Fruit fly (Drosophila melanogaster) whole organism, prepupa: ENCODE data around the gene CG17786.
A peak's percentile ranks its signal among the peaks of the same experiment; 100 is the strongest.

Experiments used
- CG10631 ChIP-seq: fragments of 200-800 bp; sonication (Bioruptor generic); optimal IDR thresholded peaks from 2 replicates; lab custom pipeline; 2016; ENCODE audit warnings: missing biosample characterization, missing genetic modification characterization
- CG10669 ChIP-seq: fragments of 200-800 bp; sonication (Bioruptor generic); optimal IDR thresholded peaks from 3 replicates; lab custom pipeline; 2018; ENCODE audit warnings: missing biosample characterization, mild to moderate bottlenecking, missing genetic modification characterization, moderate library complexity
- CG11294 ChIP-seq: fragments of 200-800 bp; sonication (Bioruptor generic); IDR thresholded peaks from 2 replicates; pipeline ENCODE4 v1.3.6; 2022; ENCODE audit warnings: missing biosample characterization, missing genetic modification characterization
- CG11762 ChIP-seq: fragments of 200-800 bp; sonication (Bioruptor generic); optimal IDR thresholded peaks from 3 replicates; lab custom pipeline; 2016; ENCODE audit warnings: missing biosample characterization, missing genetic modification characterization; ENCODE audit not compliant: insufficient read depth
- CG11902 ChIP-seq: fragments of 200-800 bp; sonication (Bioruptor generic); optimal IDR thresholded peaks from 3 replicates; lab custom pipeline; 2016; ENCODE audit warnings: missing biosample characterization, missing genetic modification characterization
- CG15336 ChIP-seq: fragments of 200-800 bp; sonication (Bioruptor generic); IDR thresholded peaks from 2 replicates; pipeline ENCODE4 v1.3.6; 2022; ENCODE audit warnings: missing biosample characterization, missing genetic modification characterization
- CG1621 ChIP-seq: fragments of 200-800 bp; sonication (Bioruptor generic); optimal IDR thresholded peaks from 3 replicates; lab custom pipeline; 2018; ENCODE audit warnings: missing biosample characterization, mild to moderate bottlenecking, missing genetic modification characterization
- CG16779 ChIP-seq: fragments of 200-800 bp; sonication (Bioruptor generic); optimal IDR thresholded peaks from 3 replicates; lab custom pipeline; 2017; ENCODE audit warnings: missing biosample characterization, mild to moderate bottlenecking, missing genetic modification characterization
- CG31627 ChIP-seq: fragments of 200-800 bp; sonication (Bioruptor generic); optimal IDR thresholded peaks from 3 replicates; lab custom pipeline; 2016; ENCODE audit warnings: missing biosample characterization, missing genetic modification characterization
- CG34406 ChIP-seq: fragments of 200-800 bp; sonication (Bioruptor generic); optimal IDR thresholded peaks from 3 replicates; lab custom pipeline; 2016; ENCODE audit warnings: missing biosample characterization, missing genetic modification characterization
- CG3919 ChIP-seq: fragments of 200-800 bp; sonication (Bioruptor generic); optimal IDR thresholded peaks from 3 replicates; lab custom pipeline; 2016; ENCODE audit warnings: missing biosample characterization, missing genetic modification characterization
- CG4318 ChIP-seq: fragments of 200-800 bp; sonication (Bioruptor generic); optimal IDR thresholded peaks from 3 replicates; lab custom pipeline; 2017; ENCODE audit warnings: missing biosample characterization, mild to moderate bottlenecking, missing genetic modification characterization
- CG6163 ChIP-seq: fragments of 200-800 bp; sonication (Bioruptor generic); IDR thresholded peaks from 3 replicates; pipeline ENCODE4 v1.3.6; 2022; ENCODE audit warnings: missing biosample characterization, missing genetic modification characterization
- CG6276 ChIP-seq: fragments of 200-800 bp; sonication (Bioruptor generic); optimal IDR thresholded peaks from 2 replicates; lab custom pipeline; 2017; ENCODE audit warnings: missing biosample characterization, mild to moderate bottlenecking, missing genetic modification characterization
- CG6792 ChIP-seq: fragments of 200-800 bp; sonication (Bioruptor generic); optimal IDR thresholded peaks from 3 replicates; lab custom pipeline; 2016; ENCODE audit warnings: missing biosample characterization, missing genetic modification characterization
- CG6808 ChIP-seq: fragments of 200-800 bp; sonication (Bioruptor generic); optimal IDR thresholded peaks from 3 replicates; lab custom pipeline; 2017; ENCODE audit warnings: missing biosample characterization, missing genetic modification characterization, mild to moderate bottlenecking, moderate library complexity, missing genetic modification reagents
- CG6854 ChIP-seq: fragments of 200-800 bp; sonication (Bioruptor generic); optimal IDR thresholded peaks from 2 replicates; lab custom pipeline; 2017; ENCODE audit warnings: missing biosample characterization, mild to moderate bottlenecking, missing genetic modification characterization
- CG7368 ChIP-seq: fragments of 200-800 bp; sonication (Bioruptor generic); optimal IDR thresholded peaks from 3 replicates; lab custom pipeline; 2016; ENCODE audit warnings: missing biosample characterization, missing genetic modification characterization
- CG8119 ChIP-seq: fragments of 200-800 bp; sonication (Bioruptor generic); IDR thresholded peaks from 3 replicates; pipeline ENCODE4 v1.3.6; 2022; ENCODE audit warnings: missing biosample characterization, missing genetic modification characterization
- CG8632 ChIP-seq: fragments of 200-800 bp; sonication (Bioruptor generic); optimal IDR thresholded peaks from 3 replicates; lab custom pipeline; 2016; ENCODE audit warnings: missing biosample characterization, missing genetic modification characterization
- CG9139 ChIP-seq: fragments of 200-800 bp; sonication (Bioruptor generic); optimal IDR thresholded peaks from 3 replicates; lab custom pipeline; 2017; ENCODE audit warnings: missing biosample characterization, mild to moderate bottlenecking, missing genetic modification characterization
- Eip78C ChIP-seq: fragments of 200-800 bp; sonication (Bioruptor generic); peaks from one replicate; lab custom pipeline; 2016; ENCODE audit warnings: missing biosample characterization, missing genetic modification characterization
- Ets21C ChIP-seq: fragments of 200-800 bp; sonication (Bioruptor generic); optimal IDR thresholded peaks from 3 replicates; lab custom pipeline; 2016; ENCODE audit warnings: missing biosample characterization, missing genetic modification characterization
- Ets96B ChIP-seq: fragments of 200-800 bp; optimal IDR thresholded peaks from 2 replicates; lab custom pipeline; 2019; ENCODE audit warnings: missing biosample characterization, mild to moderate bottlenecking, missing genetic modification characterization, moderate library complexity
- Gug ChIP-seq: fragments of 200-800 bp; sonication (Bioruptor generic); IDR thresholded peaks from 2 replicates; pipeline ENCODE4 v1.3.6; 2022; ENCODE audit warnings: missing biosample characterization, missing genetic modification characterization
- Hr39 ChIP-seq: fragments of 200-800 bp; sonication (Bioruptor generic); optimal IDR thresholded peaks from 2 replicates; lab custom pipeline; 2016; ENCODE audit warnings: missing biosample characterization, missing genetic modification characterization
- Hr4 ChIP-seq: fragments of 200-800 bp; sonication (Bioruptor generic); optimal IDR thresholded peaks from 3 replicates; lab custom pipeline; 2016; ENCODE audit warnings: missing biosample characterization, missing genetic modification characterization
- Lpt ChIP-seq: fragments of 200-800 bp; sonication (Bioruptor generic); optimal IDR thresholded peaks from 3 replicates; lab custom pipeline; 2016; ENCODE audit warnings: missing biosample characterization, missing genetic modification characterization
- Met ChIP-seq: fragments of 200-800 bp; sonication (Bioruptor generic); optimal IDR thresholded peaks from 3 replicates; lab custom pipeline; 2016; ENCODE audit warnings: missing biosample characterization, missing genetic modification characterization
- OdsH ChIP-seq: fragments of 200-800 bp; sonication (Bioruptor generic); optimal IDR thresholded peaks from 3 replicates; lab custom pipeline; 2016; ENCODE audit warnings: missing biosample characterization, missing genetic modification characterization
- Sox102F ChIP-seq: fragments of 200-800 bp; sonication (Bioruptor generic); optimal IDR thresholded peaks from 2 replicates; lab custom pipeline; 2016; ENCODE audit warnings: missing biosample characterization, mild to moderate bottlenecking, missing genetic modification characterization
- Sox14 ChIP-seq: fragments of 200-800 bp; sonication (Bioruptor generic); optimal IDR thresholded peaks from 3 replicates; lab custom pipeline; 2016; ENCODE audit warnings: missing biosample characterization, missing genetic modification characterization
- Sox15 ChIP-seq: fragments of 200-800 bp; sonication (Bioruptor generic); optimal IDR thresholded peaks from 3 replicates; lab custom pipeline; 2016; ENCODE audit warnings: missing biosample characterization, missing genetic modification characterization
- achi ChIP-seq: fragments of 200-800 bp; sonication (Bioruptor generic); optimal IDR thresholded peaks from 3 replicates; lab custom pipeline; 2016; ENCODE audit warnings: missing biosample characterization, missing genetic modification characterization
- dac ChIP-seq: fragments of 200-800 bp; sonication (Bioruptor generic); optimal IDR thresholded peaks from 2 replicates; lab custom pipeline; 2017; ENCODE audit warnings: missing biosample characterization, mild to moderate bottlenecking, missing genetic modification characterization
- dsx ChIP-seq: fragments of 200-800 bp; optimal IDR thresholded peaks from 3 replicates; lab custom pipeline; 2019; ENCODE audit warnings: missing biosample characterization, mild to moderate bottlenecking, missing genetic modification characterization, moderate library complexity; ENCODE audit not compliant: poor library complexity, severe bottlenecking
- esn ChIP-seq: fragments of 200-800 bp; sonication (Bioruptor generic); optimal IDR thresholded peaks from 2 replicates; lab custom pipeline; 2016; ENCODE audit warnings: missing biosample characterization, mild to moderate bottlenecking, missing genetic modification characterization, moderate library complexity
- fd59A ChIP-seq: fragments of 200-800 bp; sonication (Bioruptor generic); optimal IDR thresholded peaks from 2 replicates; lab custom pipeline; 2017; ENCODE audit warnings: missing biosample characterization, mild to moderate bottlenecking, missing genetic modification characterization, missing genetic modification reagents
- fd85E ChIP-seq: fragments of 200-800 bp; sonication (Bioruptor generic); optimal IDR thresholded peaks from 3 replicates; lab custom pipeline; 2016; ENCODE audit warnings: missing biosample characterization, missing genetic modification characterization
- lz ChIP-seq: fragments of 200-800 bp; sonication (Bioruptor generic); optimal IDR thresholded peaks from 3 replicates; lab custom pipeline; 2016; ENCODE audit warnings: missing biosample characterization, missing genetic modification characterization
- net ChIP-seq: fragments of 200-800 bp; sonication (Bioruptor generic); optimal IDR thresholded peaks from 3 replicates; lab custom pipeline; 2016; ENCODE audit warnings: missing biosample characterization, missing genetic modification characterization
- pdm3 ChIP-seq: fragments of 200-800 bp; sonication (Bioruptor generic); optimal IDR thresholded peaks from 3 replicates; lab custom pipeline; 2016; ENCODE audit warnings: missing biosample characterization, missing genetic modification characterization
- salr ChIP-seq, 2 experiments: fragments of 200-800 bp; sonication (Bioruptor generic); optimal IDR thresholded peaks; 3 replicates each; lab custom pipeline; 2016 to 2018; ENCODE audit warnings: missing biosample characterization in 2 of 2, missing genetic modification characterization in 2 of 2, mild to moderate bottlenecking in 1 of 2
- spab ChIP-seq: fragments of 200-800 bp; sonication (Bioruptor generic); optimal IDR thresholded peaks from 2 replicates; lab custom pipeline; 2017; ENCODE audit warnings: missing biosample characterization, mild to moderate bottlenecking, missing genetic modification characterization, missing genetic modification reagents
- svp ChIP-seq: fragments of 200-800 bp; sonication (Bioruptor generic); peaks from one replicate; lab custom pipeline; 2016; ENCODE audit warnings: missing biosample characterization, missing genetic modification characterization
- topi ChIP-seq: fragments of 200-800 bp; sonication (Bioruptor generic); optimal IDR thresholded peaks from 3 replicates; lab custom pipeline; 2016; ENCODE audit warnings: missing biosample characterization, missing genetic modification characterization
- vri ChIP-seq: fragments of 200-800 bp; sonication (Bioruptor generic); optimal IDR thresholded peaks from 3 replicates; lab custom pipeline; 2016; ENCODE audit warnings: missing biosample characterization, mild to moderate bottlenecking, missing genetic modification characterization

CG17786 gene

dm6 chr3R:24204022-24204421 lies 14.5 kb downstream of the CG17786 start (continued):
- TF ChIP-seq Sox102F (GFP tag; lab: Kevin White, UChicago) (no peak), CG6163 (GFP tag; lab: Robert Waterston, UW) (no peak), topi (no peak), Hr4 (GFP tag; lab: Kevin White, UChicago) (peak; percentile 82), CG6792 (GFP tag; lab: Kevin White, UChicago) (no peak), CG10631 (GFP tag; lab: Kevin White, UChicago) (peak; percentile 26), salr (GFP tag; optimal IDR thresholded peaks at IDR 0.05; lab: Kevin White, UChicago) (no peak), Ets21C (GFP tag; lab: Kevin White, UChicago) (no peak), OdsH (GFP tag; lab: Kevin White, UChicago) (peak; percentile 45), CG15336 (GFP tag; lab: Robert Waterston, UW) (peak; percentile 68), vri (GFP tag; lab: Kevin White, UChicago) (no peak), Lpt (GFP tag; lab: Kevin White, UChicago) (peak; percentile 28), CG11294 (0 out of 2 replicates have a peak, but pooled peaks have one; percentile 30), fd85E (GFP tag; lab: Kevin White, UChicago) (no peak), Hr39 (GFP tag; lab: Kevin White, UChicago) (peak; percentile 19), esn (GFP tag; lab: Kevin White, UChicago) (no peak), achi (GFP tag; lab: Kevin White, UChicago) (peak; percentile 34), CG11762 (GFP tag; lab: Kevin White, UChicago) (no peak), svp (GFP tag; lab: Kevin White, UChicago) (no peak), CG8632 (GFP tag; lab: Kevin White, UChicago) (no peak)

- TF ChIP-seq Gug (peak; percentile 80), spab (peak; percentile 69), lz (peak; percentile 84), Sox14 (GFP tag; lab: Kevin White, UChicago) (peak; percentile 89), Eip78C (peak; percentile 98), CG8119 (GFP tag; lab: Robert Waterston, UW) (peak; percentile 94), CG1621 (tag; lab: Kevin White, UChicago) (peak; percentile 53), salr (GFP tag; optimal IDR thresholded peaks at IDR 0.05; lab: Kevin White, UChicago) (peak; percentile 18 to 76), achi (GFP tag; lab: Kevin White, UChicago) (peak; percentile 86), CG31627 (GFP tag; lab: Kevin White, UChicago) (peak; percentile 81), CG7368 (GFP tag; lab: Kevin White, UChicago) (peak; percentile 79), CG11762 (GFP tag; lab: Kevin White, UChicago) (peak; percentile 85), CG6276 (GFP tag; lab: Kevin White, UChicago) (peak; percentile 90), CG16779 (peak; percentile 78), Sox15 (GFP tag; lab: Kevin White, UChicago) (peak; percentile 79), Ets96B (tag; lab: Kevin White, UChicago) (peak; percentile 58), CG6854 (GFP tag; lab: Kevin White, UChicago) (peak; percentile 77), topi (peak; percentile 89), CG8632 (GFP tag; lab: Kevin White, UChicago) (peak; percentile 85), CG10631 (GFP tag; lab: Kevin White, UChicago) (peak; percentile 79), Hr39 (GFP tag; lab: Kevin White, UChicago) (peak; percentile 83), CG11902 (peak; percentile 69), vri (GFP tag; lab: Kevin White, UChicago) (peak; percentile 78), CG15336 (GFP tag; lab: Robert Waterston, UW) (peak; percentile 94), CG6163 (GFP tag; lab: Robert Waterston, UW) (peak; percentile 80), fd59A (GFP tag; lab: Kevin White, UChicago) (peak; percentile 67), dsx (GFP tag; lab: Kevin White, UChicago) (peak; percentile 72), CG9139 (GFP tag; lab: Kevin White, UChicago) (peak; percentile 26), CG6792 (GFP tag; lab: Kevin White, UChicago) (peak; percentile 84), CG34406 (GFP tag; lab: Kevin White, UChicago) (peak; percentile 84), CG4318 (peak; percentile 76), CG6808 (GFP tag; lab: Kevin White, UChicago) (peak; percentile 80), Hr4 (GFP tag; lab: Kevin White, UChicago) (peak; percentile 92), dac (GFP tag; lab: Kevin White, UChicago) (peak; percentile 80), svp (GFP tag; lab: Kevin White, UChicago) (peak; percentile 94), pdm3 (GFP tag; lab: Kevin White, UChicago) (peak; percentile 89), Ets21C (GFP tag; lab: Kevin White, UChicago) (peak; percentile 73), Met (GFP tag; lab: Kevin White, UChicago) (peak; percentile 90), Sox102F (GFP tag; lab: Kevin White, UChicago) (peak; percentile 92), CG10669 (peak; percentile 72), CG3919 (peak; percentile 89), net (GFP tag; lab: Kevin White, UChicago) (peak; percentile 85)
Observed at dm6 chr3R:24203426-24203825, 15.1 kb downstream of the CG17786 start.
